Fruit fly (Drosophila melanogaster) whole organism, embryonic: Measurements from ENCODE around the gene Rab3-GAP.

Source experiments
- BEAF-32 ChIP-seq: fragments of 200-800 bp; sonication (Bioruptor generic); optimal IDR thresholded peaks from 3 replicates; lab custom pipeline; 2017; ENCODE audit warnings: missing biosample characterization, missing genetic modification characterization, mild to moderate bottlenecking, moderate library complexity, missing genetic modification reagents
- CG14710 ChIP-seq: fragments of 200-800 bp; sonication (Bioruptor generic); optimal IDR thresholded peaks from 3 replicates; lab custom pipeline; 2019; ENCODE audit warnings: missing biosample characterization, mild to moderate bottlenecking, missing genetic modification characterization, moderate library complexity
- CG15514 ChIP-seq: fragments of 200-800 bp; sonication (Bioruptor generic); optimal IDR thresholded peaks from 3 replicates; lab custom pipeline; 2017; ENCODE audit warnings: missing biosample characterization, missing genetic modification characterization, mild to moderate bottlenecking, moderate library complexity, missing genetic modification reagents
- CG15601 ChIP-seq: fragments of 200-800 bp; sonication (Bioruptor generic); optimal IDR thresholded peaks from 3 replicates; lab custom pipeline; 2019; ENCODE audit warnings: missing biosample characterization, mild to moderate bottlenecking, missing genetic modification characterization, moderate library complexity
- CG1603 ChIP-seq: fragments of 200-800 bp; sonication (Bioruptor generic); optimal IDR thresholded peaks from 2 replicates; lab custom pipeline; 2019; ENCODE audit warnings: missing biosample characterization, mild to moderate bottlenecking, missing genetic modification characterization, moderate library complexity
- CG17186 ChIP-seq: fragments of 200-800 bp; sonication (Bioruptor generic); optimal IDR thresholded peaks from 3 replicates; lab custom pipeline; 2017; ENCODE audit warnings: missing biosample characterization, missing genetic modification reagents, missing genetic modification characterization
- CG17829 ChIP-seq: fragments of 200-800 bp; optimal IDR thresholded peaks from 2 replicates; lab custom pipeline; 2019; ENCODE audit warnings: missing biosample characterization, mild to moderate bottlenecking, missing genetic modification characterization, moderate library complexity
- CG2116 ChIP-seq: fragments of 200-800 bp; sonication (Bioruptor generic); optimal IDR thresholded peaks from 3 replicates; lab custom pipeline; 2018; ENCODE audit warnings: missing biosample characterization, mild to moderate bottlenecking, missing genetic modification characterization
- CG2875 ChIP-seq: fragments of 200-800 bp; sonication (Bioruptor generic); optimal IDR thresholded peaks from 2 replicates; lab custom pipeline; 2017; ENCODE audit warnings: missing biosample characterization, mild to moderate bottlenecking, missing genetic modification characterization, missing genetic modification reagents
- CG33213 ChIP-seq: fragments of 200-800 bp; sonication (Bioruptor generic); optimal IDR thresholded peaks from 3 replicates; lab custom pipeline; 2016; ENCODE audit warnings: missing biosample characterization, missing genetic modification characterization
- CG42726 ChIP-seq: fragments of 200-800 bp; sonication (Bioruptor generic); IDR thresholded peaks from 2 replicates; pipeline ENCODE4 v1.3.6; 2022; ENCODE audit warnings: missing biosample characterization, missing genetic modification characterization; ENCODE audit not compliant: partially characterized antibody
- CoRest ChIP-seq: fragments of 200-800 bp; sonication (Bioruptor generic); optimal IDR thresholded peaks from 3 replicates; lab custom pipeline; 2018; ENCODE audit warnings: missing biosample characterization, mild to moderate bottlenecking, missing genetic modification characterization, moderate library complexity
- Dbx ChIP-seq: fragments of 200-800 bp; sonication (Bioruptor generic); IDR thresholded peaks from 3 replicates; pipeline ENCODE4 v1.3.6; 2022; ENCODE audit warnings: missing biosample characterization, missing genetic modification characterization
- Dp ChIP-seq: fragments of 200-800 bp; sonication (Bioruptor generic); optimal IDR thresholded peaks from 2 replicates; lab custom pipeline; 2018; ENCODE audit warnings: missing biosample characterization, mild to moderate bottlenecking, missing genetic modification characterization, moderate library complexity
- HmgD ChIP-seq: fragments of 200-800 bp; sonication (Bioruptor generic); optimal IDR thresholded peaks from 3 replicates; lab custom pipeline; 2016; ENCODE audit warnings: missing biosample characterization, missing genetic modification characterization
- Jarid2 ChIP-seq: fragments of 200-800 bp; sonication (Bioruptor generic); optimal IDR thresholded peaks from 3 replicates; lab custom pipeline; 2017; ENCODE audit warnings: mild to moderate bottlenecking, missing biosample characterization, missing genetic modification reagents, missing genetic modification characterization
- Lhr ChIP-seq: fragments of 200-800 bp; sonication (Bioruptor generic); optimal IDR thresholded peaks from 3 replicates; lab custom pipeline; 2017; ENCODE audit warnings: mild to moderate bottlenecking, missing biosample characterization, missing genetic modification reagents, missing genetic modification characterization
- Med ChIP-seq: fragments of 200-800 bp; sonication (Bioruptor generic); peaks from one replicate; lab custom pipeline; 2016; ENCODE audit warnings: missing biosample characterization, missing genetic modification characterization, mild to moderate bottlenecking, inconsistent platforms, moderate library complexity
- Nf-YB ChIP-seq: fragments of 200-800 bp; sonication (Bioruptor generic); optimal IDR thresholded peaks from 3 replicates; lab custom pipeline; 2019; ENCODE audit warnings: missing biosample characterization, mild to moderate bottlenecking, missing genetic modification characterization, moderate library complexity
- NfI ChIP-seq: fragments of 200-800 bp; sonication (Bioruptor generic); optimal IDR thresholded peaks from 3 replicates; lab custom pipeline; 2018; ENCODE audit warnings: missing biosample characterization, mild to moderate bottlenecking, missing genetic modification characterization, moderate library complexity
- PHDP ChIP-seq: fragments of 200-800 bp; sonication (Bioruptor generic); optimal IDR thresholded peaks from 3 replicates; lab custom pipeline; 2018; ENCODE audit warnings: missing biosample characterization, mild to moderate bottlenecking, missing genetic modification characterization, moderate library complexity
- Ravus ChIP-seq: fragments of 200-800 bp; sonication (Bioruptor generic); IDR thresholded peaks from 2 replicates; pipeline ENCODE4 v1.3.6; 2022; ENCODE audit warnings: missing biosample characterization, missing genetic modification characterization
- Rfx ChIP-seq: fragments of 200-800 bp; sonication (Bioruptor generic); IDR thresholded peaks from 2 replicates; pipeline ENCODE4 v1.3.6; 2022; ENCODE audit warnings: missing biosample characterization, missing genetic modification characterization
- Sry-β ChIP-seq: fragments of 200-800 bp; sonication (Bioruptor generic); optimal IDR thresholded peaks from 2 replicates; lab custom pipeline; 2018; ENCODE audit warnings: missing biosample characterization, mild to moderate bottlenecking, missing genetic modification characterization, moderate library complexity
- YL-1 ChIP-seq: fragments of 200-800 bp; sonication (Bioruptor generic); optimal IDR thresholded peaks from 3 replicates; lab custom pipeline; 2017; ENCODE audit warnings: missing biosample characterization, mild to moderate bottlenecking, missing genetic modification characterization
- amos ChIP-seq: fragments of 200-800 bp; sonication (Bioruptor generic); IDR thresholded peaks from 2 replicates; pipeline ENCODE4 v1.3.6; 2022; ENCODE audit warnings: missing biosample characterization, missing genetic modification characterization; ENCODE audit not compliant: partially characterized antibody
- bbx ChIP-seq: fragments of 200-800 bp; sonication (Bioruptor generic); IDR thresholded peaks from 2 replicates; pipeline ENCODE4 v1.3.6; 2022; ENCODE audit warnings: missing biosample characterization, missing genetic modification characterization; ENCODE audit not compliant: partially characterized antibody
- chn ChIP-seq: fragments of 200-800 bp; sonication (Bioruptor generic); optimal IDR thresholded peaks from 2 replicates; lab custom pipeline; 2016; ENCODE audit warnings: missing biosample characterization, missing genetic modification characterization
- crp ChIP-seq, 2 experiments: fragments of 200-800 bp; sonication (Bioruptor generic); optimal IDR thresholded peaks; 2 replicates in 1 of 2; 3 replicates in 1 of 2; lab custom pipeline; 2017; ENCODE audit warnings: missing biosample characterization in 2 of 2, missing genetic modification characterization in 2 of 2, mild to moderate bottlenecking in 1 of 2, moderate library complexity in 1 of 2
- en ChIP-seq: fragments of 200-800 bp; sonication (Bioruptor generic); optimal IDR thresholded peaks from 2 replicates; lab custom pipeline; 2016; ENCODE audit warnings: missing biosample characterization, missing genetic modification characterization
- ftz-f1 ChIP-seq: fragments of 200-800 bp; sonication (Bioruptor generic); optimal IDR thresholded peaks from 2 replicates; lab custom pipeline; 2016; ENCODE audit warnings: missing biosample characterization, missing genetic modification characterization
- gcm ChIP-seq: fragments of 200-800 bp; sonication (Bioruptor generic); optimal IDR thresholded peaks from 2 replicates; lab custom pipeline; 2019; ENCODE audit warnings: missing biosample characterization, mild to moderate bottlenecking, missing genetic modification characterization, moderate library complexity
- gfzf ChIP-seq: fragments of 200-800 bp; sonication (Bioruptor generic); optimal IDR thresholded peaks from 2 replicates; lab custom pipeline; 2016; ENCODE audit warnings: missing biosample characterization, mild to moderate bottlenecking, missing genetic modification characterization, moderate library complexity
- hkb ChIP-seq, 2 experiments: fragments of 200-800 bp in 1 of 2; fragments of >200 bp in 1 of 2; sonication (Bioruptor generic) in 1 of 2; IDR thresholded peaks in 1 of 2; optimal IDR thresholded peaks in 1 of 2; 2 replicates each; pipeline versions ENCODE4 v1.3.6 to Lab custom; 2017 to 2022; ENCODE audit warnings: missing biosample characterization in 1 of 2, missing genetic modification characterization in 1 of 2
- ind ChIP-seq: fragments of 200-800 bp; sonication (Bioruptor generic); optimal IDR thresholded peaks from 3 replicates; lab custom pipeline; 2016; ENCODE audit warnings: missing biosample characterization, missing genetic modification characterization
- jumu ChIP-seq: fragments of 200-800 bp; sonication (Bioruptor generic); optimal IDR thresholded peaks from 3 replicates; lab custom pipeline; 2016; ENCODE audit warnings: missing biosample characterization, missing genetic modification characterization
- kah ChIP-seq: fragments of 200-800 bp; sonication (Bioruptor generic); optimal IDR thresholded peaks from 2 replicates; lab custom pipeline; 2018; ENCODE audit warnings: missing biosample characterization, mild to moderate bottlenecking, missing genetic modification characterization
- pho ChIP-seq: fragments of 200-800 bp; sonication (Bioruptor generic); optimal IDR thresholded peaks from 2 replicates; lab custom pipeline; 2016; ENCODE audit warnings: missing biosample characterization, missing genetic modification characterization
- pzg ChIP-seq: fragments of 200-800 bp; sonication (Bioruptor generic); optimal IDR thresholded peaks from 3 replicates; lab custom pipeline; 2018; ENCODE audit warnings: missing biosample characterization, mild to moderate bottlenecking, missing genetic modification characterization, moderate library complexity
- schlank ChIP-seq: fragments of 200-800 bp; sonication (Bioruptor generic); optimal IDR thresholded peaks from 2 replicates; lab custom pipeline; 2018; ENCODE audit warnings: missing biosample characterization, mild to moderate bottlenecking, missing genetic modification characterization
- sd ChIP-seq: fragments of 200-800 bp; sonication (Bioruptor generic); optimal IDR thresholded peaks from 3 replicates; lab custom pipeline; 2018; ENCODE audit warnings: missing biosample characterization, mild to moderate bottlenecking, missing genetic modification characterization, moderate library complexity
- ssp ChIP-seq: fragments of 200-800 bp; sonication (Bioruptor generic); IDR thresholded peaks from 2 replicates; pipeline ENCODE4 v1.3.6; 2022; ENCODE audit warnings: missing biosample characterization, missing genetic modification characterization
- stwl ChIP-seq: fragments of 200-800 bp; sonication (Bioruptor generic); optimal IDR thresholded peaks from 3 replicates; lab custom pipeline; 2018; ENCODE audit warnings: missing biosample characterization, mild to moderate bottlenecking, missing genetic modification characterization, moderate library complexity
- tna ChIP-seq: fragments of 200-800 bp; sonication (Bioruptor generic); IDR thresholded peaks from 2 replicates; pipeline ENCODE4 v1.3.6; 2022; ENCODE audit warnings: missing biosample characterization, missing genetic modification characterization; ENCODE audit not compliant: partially characterized antibody
- trem ChIP-seq: fragments of 200-800 bp; optimal IDR thresholded peaks from 3 replicates; lab custom pipeline; 2019; ENCODE audit warnings: missing biosample characterization, mild to moderate bottlenecking, missing genetic modification characterization, moderate library complexity
- zen ChIP-seq: fragments of 200-800 bp; sonication (Bioruptor generic); optimal IDR thresholded peaks from 3 replicates; lab custom pipeline; 2018; ENCODE audit warnings: missing biosample characterization, mild to moderate bottlenecking, missing genetic modification characterization, moderate library complexity
- zen2 ChIP-seq: fragments of 200-800 bp; sonication (Bioruptor generic); IDR thresholded peaks from 3 replicates; pipeline ENCODE4 v1.3.6; 2022; ENCODE audit warnings: missing biosample characterization, missing genetic modification characterization; ENCODE audit not compliant: partially characterized antibody
- zfh1 ChIP-seq: fragments of 200-800 bp; sonication (Bioruptor generic); IDR thresholded peaks from 3 replicates; pipeline ENCODE4 v1.3.6; 2022; ENCODE audit warnings: missing biosample characterization, missing genetic modification characterization

The Rab3-GAP gene

DNA sequence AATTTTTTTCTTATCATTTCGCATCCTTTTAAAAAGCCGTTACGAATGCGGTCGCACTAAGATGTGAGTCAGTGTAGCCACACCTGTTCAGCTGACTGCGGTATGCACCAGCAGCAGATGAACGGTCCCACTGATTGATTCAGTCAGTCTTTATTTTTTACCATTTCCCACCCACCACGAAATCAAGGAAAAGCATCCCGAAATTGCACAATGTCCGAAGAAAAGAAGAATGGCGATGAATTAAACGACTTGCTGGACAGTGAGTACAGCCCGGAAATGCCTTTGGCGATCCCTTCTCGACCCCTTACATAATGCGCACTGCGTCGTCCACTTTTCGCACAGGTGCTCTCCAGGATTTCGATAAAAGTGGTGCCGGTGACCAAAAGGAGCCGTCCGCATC lies 30.7 kb upstream of the Rab3-GAP start (continued):
- TF ChIP-seq CG15514 (peak; percentile 85), CG33213 (GFP tag; lab: Kevin White, UChicago) (peak; percentile 44), stwl (peak; percentile 85), en (no peak), ftz-f1 (GFP tag; lab: Kevin White, UChicago) (peak; percentile 70), CG17829 (tag; lab: Kevin White, UChicago) (peak; percentile 34), CG17186 (peak; percentile 33), Rfx (GFP tag; lab: Robert Waterston, UW) (peak; percentile 15; the same call in 1 of the 2 replicates), HmgD (GFP tag; lab: Kevin White, UChicago) (no peak), Med (GFP tag; lab: Kevin White, UChicago) (peak; percentile 53), CG15601 (no peak), PHDP (tag; lab: Kevin White, UChicago) (no peak), trem (tag; lab: Kevin White, UChicago) (peak; percentile 53), Jarid2 (peak; percentile 24), jumu (GFP tag; lab: Kevin White, UChicago) (no peak), ind (no peak), NfI (peak; percentile 7), tna (GFP tag; lab: Robert Waterston, UW) (peak; percentile 47; the same call in 1 of the 2 replicates), CG1603 (tag; lab: Kevin White, UChicago) (peak; percentile 74), BEAF-32 (GFP tag; lab: Kevin White, UChicago) (peak; percentile 38), zen (tag; lab: Kevin White, UChicago) (peak; percentile 7), Lhr (peak; percentile 64), gcm (GFP tag; lab: Kevin White, UChicago) (no peak), Dbx (GFP tag; lab: Robert Waterston, UW) (no peak), CG2875 (GFP tag; lab: Kevin White, UChicago) (no peak), pho (GFP tag; lab: Kevin White, UChicago) (peak; percentile 1), Sry-β (GFP tag; lab: Kevin White, UChicago) (no peak), crp (GFP tag; optimal IDR thresholded peaks at IDR 0.05; lab: Kevin White, UChicago) (peak in 1 of 2 experiments; percentile 45), gfzf (GFP tag; lab: Kevin White, UChicago) (peak; percentile 90), pzg (GFP tag; lab: Kevin White, UChicago) (peak; percentile 92), CG2116 (peak; percentile 48), kah (peak; percentile 0), Nf-YB (peak; percentile 14), Dp (GFP tag; lab: Kevin White, UChicago) (peak; percentile 75), CoRest (tag; lab: Kevin White, UChicago) (peak; percentile 56), hkb (optimal IDR thresholded peaks at IDR 0.05; lab: Kevin White, UChicago) (no peak), hkb (GFP tag; IDR thresholded peaks at IDR 0.05; lab: Robert Waterston, UW) (0 out of 2 replicates have a peak, but pooled peaks have one; percentile 9), chn (GFP tag; lab: Kevin White, UChicago) (peak; percentile 44), CG42726 (GFP tag; lab: Robert Waterston, UW) (peak; percentile 8; the same call in 1 of the 2 replicates), Ravus (no peak), amos (GFP tag; lab: Robert Waterston, UW) (peak; percentile 11; the same call in 1 of the 2 replicates), sd (tag; lab: Kevin White, UChicago) (no peak), zen2 (GFP tag; lab: Robert Waterston, UW) (no peak), bbx (GFP tag; lab: Robert Waterston, UW) (peak; percentile 44), zfh1 (no peak), schlank (tag; lab: Kevin White, UChicago) (no peak), YL-1 (GFP tag; lab: Kevin White, UChicago) (peak; percentile 72), CG14710 (peak; percentile 100), ssp (GFP tag; lab: Robert Waterston, UW) (peak; percentile 43)
